Worm (Caenorhabditis elegans) whole organism, midembryonic: Measurements from ENCODE around the gene lin-5.

Experiments
- T22C8.4 ChIP-seq: fragments of 200-800 bp; sonication (Bioruptor generic); IDR thresholded peaks from 2 replicates; pipeline ENCODE4 v1.3.6; 2022; ENCODE audit warnings: missing genetic modification characterization, missing compliant biosample characterization
- flt-1 ChIP-seq: fragments of 200-800 bp; sonication (Bioruptor generic); IDR thresholded peaks from 2 replicates; pipeline ENCODE4 v1.3.6; 2022; ENCODE audit warnings: missing genetic modification characterization, missing compliant biosample characterization

- TF ChIP-seq T22C8.4 (no peak), flt-1 (GFP tag; lab: Robert Waterston, UW) (no peak)
Measured at ce11 chrII:7873843-7874372, 13.5 kb downstream of the lin-5 start, which contains the start of gene T01H3.3.
